Worm (Caenorhabditis elegans): ENCODE measurements around the gene F55C9.3.

DNA sequence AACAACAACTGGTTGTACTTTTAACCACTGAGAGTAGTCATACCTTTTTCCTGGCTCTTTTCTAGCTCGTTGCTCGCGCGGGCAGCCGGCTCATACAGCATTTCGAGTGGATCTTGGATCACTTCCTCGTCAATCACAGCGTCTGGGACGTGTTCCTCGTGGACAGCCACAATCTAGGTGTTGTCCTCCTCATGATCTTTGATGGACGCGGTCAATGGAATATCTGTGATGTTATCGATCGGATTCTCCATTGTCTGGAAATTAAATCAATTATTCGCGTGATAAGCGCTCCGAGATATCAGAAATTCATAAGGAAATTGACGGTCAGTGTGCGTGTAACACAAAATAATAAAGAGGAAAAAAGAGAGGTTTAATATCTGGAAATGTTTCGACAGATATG lies 8.1 kb downstream of the F55C9.3 start, which contains the start of gene F21D9.8:
- TF ChIP-seq nhr-25 (tag; optimal IDR thresholded peaks at IDR 0.05) (no peak), ceh-9 (tag; optimal IDR thresholded peaks at IDR 0.05) (no peak), unc-62 (GFP tag; optimal IDR thresholded peaks at IDR 0.05) (no peak), nhr-77 (tag; optimal IDR thresholded peaks at IDR 0.05) (no peak), ZK546.5 (tag; optimal IDR thresholded peaks at IDR 0.05) (no peak), nhr-28 (tag; optimal IDR thresholded peaks at IDR 0.05) (no peak), unc-39 (tag; optimal IDR thresholded peaks at IDR 0.05) (no peak), nhr-12 (tag; optimal IDR thresholded peaks at IDR 0.05) (no peak), elt-1 (tag; optimal IDR thresholded peaks at IDR 0.05) (no peak), nhr-67 (tag; optimal IDR thresholded peaks at IDR 0.05) (no peak), nhr-76 (tag; optimal IDR thresholded peaks at IDR 0.05) (no peak), nhr-23 (tag; optimal IDR thresholded peaks at IDR 0.05) (no peak)

All from whole organism, L3 larva.